Fruit fly (Drosophila melanogaster) whole organism, embryonic: ENCODE measurements around the gene IFT54.

Source experiments
- Bdp1 ChIP-seq: fragments of 200-800 bp; sonication (Bioruptor generic); optimal IDR thresholded peaks from 3 replicates; lab custom pipeline; 2016; ENCODE audit warnings: missing biosample characterization, missing genetic modification characterization
- Bgb ChIP-seq: fragments of 200-800 bp; sonication (Bioruptor generic); IDR thresholded peaks from 2 replicates; pipeline ENCODE4 v1.3.6; 2022; ENCODE audit warnings: missing biosample characterization, missing genetic modification characterization; ENCODE audit not compliant: partially characterized antibody
- CG10431 ChIP-seq: fragments of 200-800 bp; sonication (Bioruptor generic); optimal IDR thresholded peaks from 3 replicates; lab custom pipeline; 2018; ENCODE audit warnings: missing biosample characterization, mild to moderate bottlenecking, missing genetic modification characterization
- CG10654 ChIP-seq: fragments of 200-800 bp; sonication (Bioruptor generic); optimal IDR thresholded peaks from 2 replicates; lab custom pipeline; 2016; ENCODE audit warnings: missing biosample characterization, missing genetic modification characterization
- CG14441 ChIP-seq: fragments of 200-800 bp; sonication (Bioruptor generic); IDR thresholded peaks from 2 replicates; pipeline ENCODE4 v1.3.6; 2022; ENCODE audit warnings: missing biosample characterization, missing genetic modification characterization
- CG1647 ChIP-seq: fragments of 200-800 bp; sonication (Bioruptor generic); optimal IDR thresholded peaks from 3 replicates; lab custom pipeline; 2016; ENCODE audit warnings: missing biosample characterization, missing genetic modification characterization
- CG17359 ChIP-seq: fragments of 200-800 bp; sonication (Bioruptor generic); optimal IDR thresholded peaks from 3 replicates; lab custom pipeline; 2018; ENCODE audit warnings: missing biosample characterization, mild to moderate bottlenecking, missing genetic modification characterization, moderate library complexity
- CG18599 ChIP-seq: fragments of 200-800 bp; sonication (Bioruptor generic); optimal IDR thresholded peaks from 3 replicates; lab custom pipeline; 2017; ENCODE audit warnings: missing biosample characterization, missing genetic modification characterization, mild to moderate bottlenecking, moderate library complexity, missing genetic modification reagents
- CG31388 ChIP-seq: fragments of 200-800 bp; sonication (Bioruptor generic); optimal IDR thresholded peaks from 2 replicates; lab custom pipeline; 2016; ENCODE audit warnings: missing biosample characterization, missing genetic modification characterization
- CG4328 ChIP-seq: fragments of 200-800 bp; sonication (Bioruptor generic); optimal IDR thresholded peaks from 3 replicates; lab custom pipeline; 2017; ENCODE audit warnings: missing biosample characterization, missing genetic modification reagents, missing genetic modification characterization
- CG4617 ChIP-seq: fragments of 200-800 bp; sonication (Bioruptor generic); optimal IDR thresholded peaks from 3 replicates; lab custom pipeline; 2016; ENCODE audit warnings: missing biosample characterization, missing genetic modification characterization, borderline replicate concordance
- CG6813 ChIP-seq: fragments of 200-800 bp; sonication (Bioruptor generic); optimal IDR thresholded peaks from 2 replicates; lab custom pipeline; 2017; ENCODE audit warnings: missing biosample characterization, missing genetic modification characterization, mild to moderate bottlenecking, moderate library complexity, missing genetic modification reagents
- CG7556 ChIP-seq: fragments of 200-800 bp; sonication (Bioruptor generic); optimal IDR thresholded peaks from 2 replicates; lab custom pipeline; 2017; ENCODE audit warnings: missing biosample characterization, mild to moderate bottlenecking, missing genetic modification characterization
- CG8765 ChIP-seq: fragments of 200-800 bp; sonication (Bioruptor generic); IDR thresholded peaks from 2 replicates; pipeline ENCODE4 v1.3.6; 2022; ENCODE audit warnings: missing biosample characterization, missing genetic modification characterization
- Dad ChIP-seq: fragments of 200-800 bp; sonication (Bioruptor generic); optimal IDR thresholded peaks from 3 replicates; lab custom pipeline; 2016; ENCODE audit warnings: missing biosample characterization, missing genetic modification characterization
- Dip2 ChIP-seq: fragments of 200-800 bp; sonication (Bioruptor generic); IDR thresholded peaks from 2 replicates; pipeline ENCODE4 v1.3.6; 2022; ENCODE audit warnings: missing biosample characterization, missing genetic modification characterization
- Ets65A ChIP-seq: fragments of 200-800 bp; sonication (Bioruptor generic); peaks from one replicate; lab custom pipeline; 2016; ENCODE audit warnings: missing biosample characterization, missing genetic modification characterization
- Fer1 ChIP-seq: fragments of 200-800 bp; sonication (Bioruptor generic); optimal IDR thresholded peaks from 2 replicates; lab custom pipeline; 2017; ENCODE audit warnings: missing biosample characterization, mild to moderate bottlenecking, missing genetic modification characterization
- HLH3B ChIP-seq: fragments of 200-800 bp; sonication (Bioruptor generic); IDR thresholded peaks from 2 replicates; pipeline ENCODE4 v1.3.6; 2022; ENCODE audit warnings: missing biosample characterization, missing genetic modification characterization
- MBD-R2 ChIP-seq: fragments of 200-800 bp; sonication (Bioruptor generic); IDR thresholded peaks from 2 replicates; pipeline ENCODE4 v1.3.6; 2022; ENCODE audit warnings: missing biosample characterization, missing genetic modification characterization
- Mrtf ChIP-seq: fragments of 200-800 bp; sonication (Bioruptor generic); IDR thresholded peaks from 3 replicates; pipeline ENCODE4 v1.3.6; 2022; ENCODE audit warnings: missing biosample characterization, missing genetic modification characterization
- Neu2 ChIP-seq: fragments of 200-800 bp; sonication (Bioruptor generic); optimal IDR thresholded peaks from 3 replicates; lab custom pipeline; 2016; ENCODE audit warnings: missing biosample characterization, missing genetic modification characterization, borderline replicate concordance
- Rfx ChIP-seq: fragments of 200-800 bp; sonication (Bioruptor generic); IDR thresholded peaks from 2 replicates; pipeline ENCODE4 v1.3.6; 2022; ENCODE audit warnings: missing biosample characterization, missing genetic modification characterization
- Six4 ChIP-seq: fragments of 200-800 bp; sonication (Bioruptor generic); optimal IDR thresholded peaks from 2 replicates; lab custom pipeline; 2016; ENCODE audit warnings: missing biosample characterization, missing genetic modification characterization
- Stat92E ChIP-seq, 3 experiments: fragments of >200 bp in 2 of 3; fragments of 200-800 bp in 1 of 3; sonication (Bioruptor generic) in 1 of 3; optimal IDR thresholded peaks; 2 replicates each; lab custom pipeline; 2017 to 2019; ENCODE audit warnings: missing biosample characterization in 3 of 3, missing genetic modification characterization in 3 of 3, mild to moderate bottlenecking in 1 of 3, moderate library complexity in 1 of 3
- cas ChIP-seq: fragments of 200-800 bp; sonication (Bioruptor generic); IDR thresholded peaks from 2 replicates; pipeline ENCODE4 v1.3.6; 2022; ENCODE audit warnings: missing biosample characterization, missing genetic modification characterization
- chif ChIP-seq, 2 experiments: fragments of 200-800 bp; sonication (Bioruptor generic); optimal IDR thresholded peaks; 3 replicates each; lab custom pipeline; 2016; ENCODE audit warnings: missing biosample characterization in 2 of 2, missing genetic modification characterization in 2 of 2
- danr ChIP-seq: fragments of 200-800 bp; sonication (Bioruptor generic); IDR thresholded peaks from 2 replicates; pipeline ENCODE4 v1.3.6; 2022; ENCODE audit warnings: missing biosample characterization, missing genetic modification characterization
- dysf ChIP-seq: fragments of 200-800 bp; sonication (Bioruptor generic); IDR thresholded peaks from 3 replicates; pipeline ENCODE4 v1.3.6; 2022; ENCODE audit warnings: missing biosample characterization, missing genetic modification characterization
- ems ChIP-seq: fragments of 200-800 bp; sonication (Bioruptor generic); optimal IDR thresholded peaks from 3 replicates; lab custom pipeline; 2016; ENCODE audit warnings: missing biosample characterization, missing genetic modification characterization
- fu2 ChIP-seq: fragments of 200-800 bp; sonication (Bioruptor generic); optimal IDR thresholded peaks from 2 replicates; lab custom pipeline; 2016; ENCODE audit warnings: missing biosample characterization, missing genetic modification characterization
- gcm2 ChIP-seq: fragments of 200-800 bp; sonication (Bioruptor generic); optimal IDR thresholded peaks from 2 replicates; lab custom pipeline; 2016; ENCODE audit warnings: missing biosample characterization, missing genetic modification characterization
- inv ChIP-seq: fragments of 200-800 bp; sonication (Bioruptor generic); IDR thresholded peaks from 2 replicates; pipeline ENCODE4 v1.3.6; 2022; ENCODE audit warnings: missing biosample characterization, missing genetic modification characterization; ENCODE audit not compliant: partially characterized antibody
- mirr ChIP-seq: fragments of 200-800 bp; sonication (Bioruptor generic); optimal IDR thresholded peaks from 3 replicates; lab custom pipeline; 2018; ENCODE audit warnings: missing biosample characterization, mild to moderate bottlenecking, missing genetic modification characterization
- nerfin-2 ChIP-seq: fragments of 200-800 bp; sonication (Bioruptor generic); IDR thresholded peaks from 2 replicates; pipeline ENCODE4 v1.3.6; 2022; ENCODE audit warnings: missing biosample characterization, missing genetic modification characterization; ENCODE audit not compliant: partially characterized antibody
- oc ChIP-seq: fragments of 200-800 bp; sonication (Bioruptor generic); optimal IDR thresholded peaks from 2 replicates; lab custom pipeline; 2018; ENCODE audit warnings: missing biosample characterization, mild to moderate bottlenecking, missing genetic modification characterization, moderate library complexity
- otp ChIP-seq: fragments of 200-800 bp; sonication (Bioruptor generic); IDR thresholded peaks from 3 replicates; pipeline ENCODE4, ENCODE4 v1.3.6; 2022; ENCODE audit warnings: missing biosample characterization, missing genetic modification characterization
- repo ChIP-seq: fragments of 200-800 bp; sonication (Bioruptor generic); optimal IDR thresholded peaks from 2 replicates; lab custom pipeline; 2016; ENCODE audit warnings: missing biosample characterization, missing genetic modification characterization
- sens-2 ChIP-seq: fragments of 200-800 bp; sonication (Bioruptor generic); IDR thresholded peaks from 2 replicates; pipeline ENCODE4 v1.3.6; 2022; ENCODE audit warnings: missing biosample characterization, missing genetic modification characterization
- shn ChIP-seq: fragments of 200-800 bp; sonication (Bioruptor generic); optimal IDR thresholded peaks from 3 replicates; lab custom pipeline; 2016; ENCODE audit warnings: missing biosample characterization, missing genetic modification characterization
- sim ChIP-seq: fragments of 200-800 bp; sonication (Bioruptor generic); IDR thresholded peaks from 2 replicates; pipeline ENCODE4 v1.3.6; 2022; ENCODE audit warnings: missing biosample characterization, missing genetic modification characterization
- slou ChIP-seq: fragments of 200-800 bp; sonication (Bioruptor generic); optimal IDR thresholded peaks from 3 replicates; lab custom pipeline; 2016; ENCODE audit warnings: missing biosample characterization, missing genetic modification characterization
- sqz ChIP-seq: fragments of 200-800 bp; sonication (Bioruptor generic); optimal IDR thresholded peaks from 3 replicates; lab custom pipeline; 2018; ENCODE audit warnings: missing biosample characterization, mild to moderate bottlenecking, missing genetic modification characterization
- tna ChIP-seq: fragments of 200-800 bp; sonication (Bioruptor generic); IDR thresholded peaks from 2 replicates; pipeline ENCODE4 v1.3.6; 2022; ENCODE audit warnings: missing biosample characterization, missing genetic modification characterization; ENCODE audit not compliant: partially characterized antibody
- toy ChIP-seq: fragments of 200-800 bp; sonication (Bioruptor generic); IDR thresholded peaks from 2 replicates; pipeline ENCODE4 v1.3.6; 2022; ENCODE audit warnings: missing biosample characterization, missing genetic modification characterization
- trem ChIP-seq: fragments of 200-800 bp; optimal IDR thresholded peaks from 3 replicates; lab custom pipeline; 2019; ENCODE audit warnings: missing biosample characterization, mild to moderate bottlenecking, missing genetic modification characterization, moderate library complexity
- tup ChIP-seq: fragments of 200-800 bp; sonication (Bioruptor generic); optimal IDR thresholded peaks from 2 replicates; lab custom pipeline; 2016; ENCODE audit warnings: missing biosample characterization, mild to moderate bottlenecking, missing genetic modification characterization, moderate library complexity
- twi ChIP-seq: fragments of 200-800 bp; optimal IDR thresholded peaks from 2 replicates; lab custom pipeline; 2019; ENCODE audit warnings: missing biosample characterization, mild to moderate bottlenecking, missing genetic modification characterization, moderate library complexity
- wor ChIP-seq: fragments of 200-800 bp; sonication (Bioruptor generic); IDR thresholded peaks from 2 replicates; pipeline ENCODE4 v1.3.6; 2022; ENCODE audit warnings: missing biosample characterization, missing genetic modification characterization

Gene IFT54

dm6 chr3R:14327472-14328104, 25.4 kb downstream of the IFT54 start, which contains the start of gene spn-B (continued):
- peak; percentile 23 for TF ChIP-seq CG1647 (GFP tag; lab: Kevin White, UChicago)
- TF ChIP-seq CG31388 (GFP tag; lab: Kevin White, UChicago) = peak; percentile 60
- no peak for TF ChIP-seq danr (GFP tag; lab: Robert Waterston, UW)
- TF ChIP-seq oc (tag; lab: Kevin White, UChicago) = no peak
- peak; percentile 13; the same call in 1 of the 3 replicates for TF ChIP-seq Mrtf (GFP tag; lab: Robert Waterston, UW)
- TF ChIP-seq otp (GFP tag; lab: Robert Waterston, UW) = peak; percentile 65; the same call in 1 of the 3 replicates
- TF ChIP-seq tup (GFP tag; lab: Kevin White, UChicago) = peak; percentile 37
- peak; percentile 48 for TF ChIP-seq repo (GFP tag; lab: Kevin White, UChicago)
- TF ChIP-seq Bdp1 (GFP tag; lab: Kevin White, UChicago) = peak; percentile 40
- TF ChIP-seq Rfx (GFP tag; lab: Robert Waterston, UW) = peak; percentile 62
- TF ChIP-seq CG18599 (GFP tag; lab: Kevin White, UChicago) = peak; percentile 81
- TF ChIP-seq trem (tag; lab: Kevin White, UChicago) = peak; percentile 65
- TF ChIP-seq CG14441 = peak; percentile 67
- no peak for TF ChIP-seq sens-2 (GFP tag; lab: Robert Waterston, UW)
- peak; percentile 23 for TF ChIP-seq Dad (GFP tag; lab: Kevin White, UChicago)
- peak; percentile 55 for TF ChIP-seq Ets65A (GFP tag; lab: Kevin White, UChicago)
- TF ChIP-seq cas (GFP tag; lab: Robert Waterston, UW) = no peak
- peak; percentile 43 for TF ChIP-seq gcm2 (GFP tag; lab: Kevin White, UChicago)
- peak; percentile 64 for TF ChIP-seq CG4328 (GFP tag; lab: Kevin White, UChicago)
- TF ChIP-seq sim (GFP tag; lab: Robert Waterston, UW) = peak; percentile 66; the same call in 1 of the 2 replicates
- TF ChIP-seq Fer1 = peak; percentile 84
- peak; percentile 42 for TF ChIP-seq twi (tag; lab: Kevin White, UChicago)
- TF ChIP-seq CG10431 (GFP tag; lab: Kevin White, UChicago) = peak; percentile 63
- TF ChIP-seq Stat92E (GFP tag; optimal IDR thresholded peaks at IDR 0.05; lab: Kevin White, UChicago) = no peak
- TF ChIP-seq MBD-R2 = peak; percentile 47; the same call in 1 of the 2 replicates
- no peak for TF ChIP-seq CG4617 (GFP tag; lab: Kevin White, UChicago)
- no peak for TF ChIP-seq slou (GFP tag; lab: Kevin White, UChicago)
- TF ChIP-seq tna = no peak
- peak; percentile 78 for TF ChIP-seq dysf
- peak; percentile 80 for TF ChIP-seq CG17359 (tag; lab: Kevin White, UChicago)
- TF ChIP-seq sqz (GFP tag; lab: Kevin White, UChicago) = peak; percentile 73
- peak; percentile 75 for TF ChIP-seq CG6813 (GFP tag; lab: Kevin White, UChicago)
- TF ChIP-seq chif (GFP tag; optimal IDR thresholded peaks at IDR 0.05; lab: Kevin White, UChicago) = peak; percentile 46 to 72
- no peak for TF ChIP-seq Neu2 (GFP tag; lab: Kevin White, UChicago)
- peak; percentile 79 for TF ChIP-seq Six4
- peak; percentile 82 for TF ChIP-seq CG7556 (GFP tag; lab: Kevin White, UChicago)
- peak; percentile 64 for TF ChIP-seq ems (GFP tag; lab: Kevin White, UChicago)
- TF ChIP-seq mirr (GFP tag; lab: Kevin White, UChicago) = no peak
- no peak for TF ChIP-seq nerfin-2
- peak; percentile 39 for TF ChIP-seq shn
- peak; percentile 15; the same call in 1 of the 2 replicates for TF ChIP-seq inv (GFP tag; lab: Robert Waterston, UW)
- peak; percentile 15; the same call in 1 of the 2 replicates for TF ChIP-seq CG8765 (GFP tag; lab: Robert Waterston, UW)
- TF ChIP-seq HLH3B (GFP tag; lab: Robert Waterston, UW) = peak; percentile 75
- 0 out of 2 replicates have a peak, but pooled peaks have one; percentile 25 for TF ChIP-seq toy (GFP tag; lab: Robert Waterston, UW)
- TF ChIP-seq wor (GFP tag; lab: Robert Waterston, UW) = peak; percentile 33; the same call in 1 of the 2 replicates
- no peak; the same call in 1 of the 2 replicates for TF ChIP-seq Bgb (GFP tag; lab: Robert Waterston, UW)
- no peak for TF ChIP-seq Dip2 (GFP tag; lab: Robert Waterston, UW)
- TF ChIP-seq fu2 (GFP tag; lab: Kevin White, UChicago) = peak; percentile 55
- TF ChIP-seq CG10654 = peak; percentile 46
